Worm (Caenorhabditis elegans) whole organism, L1 larva: ENCODE results near the gene acs-11.

Experiments used
- F16B12.6 ChIP-seq: fragments of 150-350 bp; optimal IDR thresholded peaks from 2 replicates; lab custom pipeline; 2014; ENCODE audit warnings: missing biosample characterization, missing genetic modification characterization
- Y116A8C.19 ChIP-seq: sonication (generic microtip); optimal IDR thresholded peaks from 2 replicates; lab custom pipeline; 2016; ENCODE audit warnings: missing compliant biosample characterization, missing genetic modification characterization, borderline replicate concordance
- aha-1 ChIP-seq: fragments of 150-350 bp; optimal IDR thresholded peaks from 2 replicates; lab custom pipeline; 2014; ENCODE audit warnings: missing biosample characterization, missing genetic modification characterization
- blmp-1 ChIP-seq: fragments of 150-350 bp; optimal IDR thresholded peaks from 2 replicates; lab custom pipeline; 2014; ENCODE audit warnings: missing biosample characterization, missing genetic modification characterization
- ceh-8 ChIP-seq: fragments of 200-800 bp; sonication (Bioruptor generic); optimal IDR thresholded peaks from 2 replicates; lab custom pipeline; 2018; ENCODE audit warnings: mild to moderate bottlenecking, missing genetic modification characterization, moderate library complexity, missing compliant biosample characterization
- dpl-1 ChIP-seq, 3 experiments: fragments of 150-350 bp in 2 of 3; sonication (generic microtip) in 1 of 3; optimal IDR thresholded peaks; 2 replicates each; lab custom pipeline; 2014 to 2017; ENCODE audit warnings: missing biosample characterization in 3 of 3, missing genetic modification characterization in 3 of 3, missing genetic modification reagents in 3 of 3
- dsc-1 ChIP-seq: sonication (generic microtip); optimal IDR thresholded peaks from 2 replicates; lab custom pipeline; 2016; ENCODE audit warnings: mild to moderate bottlenecking, missing genetic modification characterization, missing compliant biosample characterization
- efl-1 ChIP-seq, 4 experiments: fragments of 150-350 bp; optimal IDR thresholded peaks in 3 of 4; peaks in 1 of 4; 1 replicate in 1 of 4; 2 replicates in 3 of 4; lab custom pipeline; 2014; ENCODE audit warnings: missing biosample characterization in 2 of 4, missing genetic modification characterization in 2 of 4, missing genetic modification reagents in 2 of 4
- efl-3 ChIP-seq: fragments of 200-800 bp; sonication (Bioruptor generic); optimal IDR thresholded peaks from 2 replicates; lab custom pipeline; 2018; ENCODE audit warnings: mild to moderate bottlenecking, missing genetic modification characterization, missing compliant biosample characterization
- egl-13 ChIP-seq: sonication (generic microtip); optimal IDR thresholded peaks from 2 replicates; lab custom pipeline; 2016; ENCODE audit warnings: missing genotype, missing genetic modification reagents, missing genetic modification characterization, missing compliant biosample characterization
- elt-2 ChIP-seq: sonication (generic microtip); optimal IDR thresholded peaks from 2 replicates; lab custom pipeline; 2016; ENCODE audit warnings: missing genetic modification characterization, mild to moderate bottlenecking, inconsistent platforms, missing compliant biosample characterization, missing genetic modification reagents
- elt-3 ChIP-seq, 6 experiments: fragments of 150-350 bp in 1 of 6; sonication (generic microtip); optimal IDR thresholded peaks; 2 replicates each; lab custom pipeline; 2017 to 2018; ENCODE audit warnings: missing biosample characterization in 6 of 6, missing genetic modification characterization in 6 of 6, inconsistent platforms in 1 of 6
- ets-5 ChIP-seq: fragments of 200-800 bp; sonication (Bioruptor generic); IDR thresholded peaks from 2 replicates; pipeline ENCODE4 v1.3.6; 2022; ENCODE audit warnings: missing genetic modification characterization, missing compliant biosample characterization
- fkh-10 ChIP-seq: sonication (generic microtip); optimal IDR thresholded peaks from 2 replicates; lab custom pipeline; 2017; ENCODE audit warnings: missing biosample characterization, missing genetic modification reagents, missing genetic modification characterization
- fkh-8 ChIP-seq: sonication (generic microtip); optimal IDR thresholded peaks from 2 replicates; lab custom pipeline; 2016; ENCODE audit warnings: mild to moderate bottlenecking, missing genetic modification characterization, missing compliant biosample characterization
- fos-1 ChIP-seq: fragments of 150-350 bp; optimal IDR thresholded peaks from 2 replicates; lab custom pipeline; 2014; ENCODE audit warnings: missing biosample characterization, missing genetic modification characterization
- grh-1 ChIP-seq: fragments of 200-800 bp; sonication (Bioruptor generic); IDR thresholded peaks from 2 replicates; pipeline ENCODE4 v1.3.6; 2022; ENCODE audit warnings: missing genetic modification reagents, missing genetic modification characterization, missing compliant biosample characterization
- hlh-4 ChIP-seq: sonication (generic microtip); optimal IDR thresholded peaks from 2 replicates; lab custom pipeline; 2016; ENCODE audit warnings: mild to moderate bottlenecking, missing genetic modification characterization, missing compliant biosample characterization
- irx-1 ChIP-seq: sonication (generic microtip); optimal IDR thresholded peaks from 2 replicates; lab custom pipeline; 2016; ENCODE audit warnings: missing genetic modification characterization, missing compliant biosample characterization
- isw-1 ChIP-seq: fragments of 200-800 bp; sonication (Bioruptor generic); IDR thresholded peaks from 2 replicates; pipeline ENCODE4 v1.3.6; 2022; ENCODE audit warnings: missing genetic modification characterization, missing compliant biosample characterization
- lin-14 ChIP-seq: fragments of 200-800 bp; sonication (Bioruptor generic); optimal IDR thresholded peaks from 2 replicates; lab custom pipeline; 2018; ENCODE audit warnings: mild to moderate bottlenecking, missing genetic modification characterization, moderate library complexity, missing compliant biosample characterization
- lin-15B ChIP-seq: fragments of 150-350 bp; sonication (generic microtip); optimal IDR thresholded peaks from 3 replicates; lab custom pipeline; 2014; ENCODE audit warnings: missing biosample characterization, missing genetic modification characterization
- lin-35 ChIP-seq, 2 experiments: fragments of 150-350 bp; optimal IDR thresholded peaks; 2 replicates each; lab custom pipeline; 2014; ENCODE audit warnings: missing biosample characterization in 2 of 2, missing genetic modification characterization in 2 of 2, missing genetic modification reagents in 2 of 2
- lir-3 ChIP-seq: sonication (generic microtip); optimal IDR thresholded peaks from 2 replicates; lab custom pipeline; 2016; ENCODE audit warnings: mild to moderate bottlenecking, missing genetic modification characterization, moderate library complexity, missing compliant biosample characterization; ENCODE audit not compliant: poor library complexity
- mab-9 ChIP-seq: fragments of 200-800 bp; sonication (Bioruptor generic); IDR thresholded peaks from 2 replicates; pipeline ENCODE4 v1.3.6; 2022; ENCODE audit warnings: missing genetic modification reagents, missing genetic modification characterization, missing compliant biosample characterization
- mep-1 ChIP-seq: fragments of 150-350 bp; optimal IDR thresholded peaks from 2 replicates; lab custom pipeline; 2014; ENCODE audit warnings: missing biosample characterization, missing genetic modification characterization
- nhr-12 ChIP-seq: sonication (generic microtip); optimal IDR thresholded peaks from 2 replicates; lab custom pipeline; 2017; ENCODE audit warnings: missing biosample characterization, missing genetic modification characterization
- nhr-19 ChIP-seq: fragments of 200-800 bp; sonication (Bioruptor generic); conservative IDR thresholded peaks from 2 replicates; pipeline ENCODE4 v1.3.6; 2022; ENCODE audit warnings: missing genetic modification characterization, missing compliant biosample characterization
- nhr-20 ChIP-seq: sonication (generic microtip); optimal IDR thresholded peaks from 2 replicates; lab custom pipeline; 2016; ENCODE audit warnings: mild to moderate bottlenecking, missing genetic modification characterization, missing compliant biosample characterization
- nhr-47 ChIP-seq: sonication (generic microtip); optimal IDR thresholded peaks from 2 replicates; lab custom pipeline; 2016; ENCODE audit warnings: mild to moderate bottlenecking, missing genetic modification characterization, moderate library complexity, missing compliant biosample characterization
- nhr-71 ChIP-seq: sonication (generic microtip); optimal IDR thresholded peaks from 2 replicates; lab custom pipeline; 2016; ENCODE audit warnings: mild to moderate bottlenecking, missing genetic modification characterization, moderate library complexity, missing compliant biosample characterization
- nhr-76 ChIP-seq: sonication (generic microtip); optimal IDR thresholded peaks from 2 replicates; lab custom pipeline; 2017; ENCODE audit warnings: missing biosample characterization, missing genetic modification characterization
- nhr-85 ChIP-seq: sonication (generic microtip); peaks from one replicate; lab custom pipeline; 2016; ENCODE audit warnings: missing genetic modification characterization, inconsistent platforms, missing compliant biosample characterization
- pax-3 ChIP-seq: fragments of 200-800 bp; sonication (Bioruptor generic); optimal IDR thresholded peaks from 2 replicates; lab custom pipeline; 2018; ENCODE audit warnings: mild to moderate bottlenecking, missing genetic modification characterization, moderate library complexity, missing compliant biosample characterization
- snu-23 ChIP-seq: sonication (generic microtip); optimal IDR thresholded peaks from 2 replicates; lab custom pipeline; 2016; ENCODE audit warnings: missing genetic modification characterization, missing compliant biosample characterization
- sptf-1 ChIP-seq: fragments of 150-350 bp; optimal IDR thresholded peaks from 2 replicates; lab custom pipeline; 2014; ENCODE audit warnings: missing biosample characterization, missing genetic modification characterization
- swsn-7 ChIP-seq: sonication (generic microtip); optimal IDR thresholded peaks from 2 replicates; lab custom pipeline; 2016; ENCODE audit warnings: missing genetic modification characterization, missing compliant biosample characterization
- tbx-2 ChIP-seq: sonication (generic microtip); optimal IDR thresholded peaks from 2 replicates; lab custom pipeline; 2016; ENCODE audit warnings: missing genetic modification characterization, missing compliant biosample characterization
- unc-130 ChIP-seq: fragments of 150-350 bp; optimal IDR thresholded peaks from 2 replicates; lab custom pipeline; 2017; ENCODE audit warnings: missing biosample characterization, missing genetic modification characterization, inconsistent platforms
- unc-30 ChIP-seq: sonication (generic microtip); optimal IDR thresholded peaks from 2 replicates; lab custom pipeline; 2017; ENCODE audit warnings: missing biosample characterization, missing genetic modification characterization
- unc-62 ChIP-seq: fragments of 150-350 bp; optimal IDR thresholded peaks from 2 replicates; lab custom pipeline; 2014; ENCODE audit warnings: missing biosample characterization, missing genetic modification reagents, missing genetic modification characterization
- unc-98 ChIP-seq: fragments of 200-800 bp; sonication (Bioruptor generic); IDR thresholded peaks from 2 replicates; pipeline ENCODE4 v1.3.6; 2022; ENCODE audit warnings: missing genetic modification characterization, missing compliant biosample characterization
- vab-15 ChIP-seq: sonication (generic microtip); optimal IDR thresholded peaks from 2 replicates; lab custom pipeline; 2017; ENCODE audit warnings: missing genotype, mild to moderate bottlenecking, missing genetic modification characterization, missing compliant biosample characterization
- xbp-1 ChIP-seq: sonication (generic microtip); optimal IDR thresholded peaks from 2 replicates; lab custom pipeline; 2016; ENCODE audit warnings: missing genetic modification characterization, missing compliant biosample characterization
- ztf-4 ChIP-seq: fragments of 150-350 bp; optimal IDR thresholded peaks from 2 replicates; lab custom pipeline; 2014; ENCODE audit warnings: missing biosample characterization, missing genetic modification characterization

Gene acs-11

DNA sequence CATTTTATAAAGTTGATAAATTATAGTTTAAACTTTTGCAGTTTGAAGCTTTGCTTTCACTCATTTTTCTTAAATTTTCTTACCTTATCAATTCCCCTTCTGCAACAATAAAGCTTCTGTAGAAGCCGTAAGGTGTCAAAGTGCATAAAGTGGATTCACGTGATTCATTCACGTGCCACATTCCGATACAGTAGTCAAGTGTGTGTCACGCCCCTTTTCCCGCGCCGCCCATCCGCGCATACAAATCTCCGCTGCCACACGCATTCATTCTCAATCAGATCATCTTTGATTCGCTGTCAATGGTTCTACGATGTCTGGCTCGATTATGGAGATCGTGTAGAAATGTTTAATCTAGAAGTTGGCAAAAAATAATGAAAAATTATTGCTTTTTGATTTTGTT lies 5.1 kb downstream of the acs-11 start (continued):
- peak; percentile 5 for TF ChIP-seq snu-23 (GFP tag; lab: Kevin White, UChicago)
- TF ChIP-seq nhr-12 (tag; lab: Kevin White, UChicago) = no peak
- TF ChIP-seq irx-1 (tag; lab: Kevin White, UChicago) = no peak
- TF ChIP-seq lin-15B (tag; lab: Kevin White, UChicago) = no peak
- peak; percentile 84 for TF ChIP-seq nhr-85 (tag; lab: Kevin White, UChicago)
- no peak for TF ChIP-seq unc-130 (tag; lab: Kevin White, UChicago)
- TF ChIP-seq unc-98 (GFP tag; lab: Robert Waterston, UW) = no peak
- no peak for TF ChIP-seq dpl-1 (GFP tag; optimal IDR thresholded peaks at IDR 0.05; lab: Kevin White, UChicago)
- no peak for TF ChIP-seq fkh-10
- TF ChIP-seq efl-3 (GFP tag; lab: Kevin White, UChicago) = no peak
- TF ChIP-seq nhr-71 (tag; lab: Kevin White, UChicago) = peak; percentile 37
- TF ChIP-seq nhr-47 (tag; lab: Kevin White, UChicago) = peak; percentile 30
- TF ChIP-seq hlh-4 (tag; lab: Kevin White, UChicago) = no peak
- no peak for TF ChIP-seq ets-5
- TF ChIP-seq grh-1 (GFP tag; lab: Robert Waterston, UW) = 0 out of 2 replicates have a peak, but pooled peaks have one; percentile 6
- TF ChIP-seq efl-1 (optimal IDR thresholded peaks at IDR 0.05; lab: Kevin White, UChicago) = no peak
- TF ChIP-seq efl-1 (GFP tag; optimal IDR thresholded peaks at IDR 0.05 in 1 of 2; lab: Kevin White, UChicago) = no peak

DNA sequence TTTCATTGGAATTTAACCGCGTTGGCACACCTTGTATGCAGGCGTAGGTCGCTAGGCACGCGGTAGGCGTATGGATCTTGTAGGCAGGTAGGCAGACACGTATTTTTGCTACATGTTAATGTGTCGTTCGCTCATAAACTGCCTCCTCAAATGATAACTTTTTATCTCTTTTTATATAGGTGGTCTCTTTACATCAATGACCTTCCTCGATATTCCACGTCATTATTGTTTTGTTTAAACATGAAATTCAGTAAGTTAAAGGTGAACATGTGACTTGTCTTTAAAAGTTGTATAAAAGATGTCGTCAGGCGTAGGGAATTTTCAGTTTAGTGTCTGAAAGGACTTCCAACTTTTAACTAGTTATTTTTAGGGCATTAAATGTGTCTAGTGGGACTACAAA lies 5.8 kb downstream of the acs-11 start:
- TF ChIP-seq unc-98 (GFP tag; lab: Robert Waterston, UW) (no peak), nhr-85 (tag; lab: Kevin White, UChicago) (peak; percentile 71), lin-14 (GFP tag; lab: Kevin White, UChicago) (peak; percentile 8), elt-3 (tag; optimal IDR thresholded peaks at IDR 0.05; lab: Kevin White, UChicago) (peak in 1 of 6 experiments; percentile 51), efl-1 (optimal IDR thresholded peaks at IDR 0.05; lab: Kevin White, UChicago) (no peak), efl-1 (GFP tag; optimal IDR thresholded peaks at IDR 0.05 in 1 of 2; lab: Kevin White, UChicago) (peak in 1 of 2 experiments; percentile 55), swsn-7 (tag; lab: Kevin White, UChicago) (no peak), nhr-71 (tag; lab: Kevin White, UChicago) (peak; percentile 21)

DNA sequence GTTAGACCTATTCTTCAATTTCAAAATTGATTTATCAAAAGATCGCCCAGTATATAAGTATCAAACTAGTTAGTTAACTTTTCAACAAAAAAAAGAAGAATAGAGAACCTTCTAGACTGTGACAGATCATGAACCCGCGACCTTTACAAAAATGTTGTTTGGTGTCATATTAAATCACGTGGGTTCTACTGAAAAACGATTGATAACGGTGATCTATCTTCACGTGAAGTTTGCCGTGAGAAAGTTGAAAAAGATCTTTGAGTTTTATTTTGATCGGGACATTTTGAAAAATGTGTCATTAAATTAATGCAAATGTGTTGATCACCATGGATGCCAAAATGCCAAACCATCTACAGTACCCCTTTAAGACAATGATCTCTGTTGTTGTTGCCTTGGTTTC lies 6.4 kb downstream of the acs-11 start:
- no peak for TF ChIP-seq isw-1 (GFP tag; lab: Robert Waterston, UW)
- TF ChIP-seq elt-3 (tag; optimal IDR thresholded peaks at IDR 0.05; lab: Kevin White, UChicago) = peak in 3 of 6 experiments; percentile 27 to 65 (median 46)
- TF ChIP-seq aha-1 (tag; lab: Kevin White, UChicago) = no peak
- no peak for TF ChIP-seq efl-1 (optimal IDR thresholded peaks at IDR 0.05; lab: Kevin White, UChicago)
- TF ChIP-seq efl-1 (GFP tag; optimal IDR thresholded peaks at IDR 0.05 in 1 of 2; lab: Kevin White, UChicago) = peak in 1 of 2 experiments; percentile 93
- TF ChIP-seq hlh-4 (tag; lab: Kevin White, UChicago) = no peak
- no peak for TF ChIP-seq F16B12.6
- no peak for TF ChIP-seq egl-13 (tag; lab: Kevin White, UChicago)
- TF ChIP-seq dsc-1 (tag; lab: Kevin White, UChicago) = no peak
- TF ChIP-seq ceh-8 = no peak
- no peak for TF ChIP-seq ztf-4 (tag; lab: Kevin White, UChicago)
- no peak for TF ChIP-seq fkh-8
- no peak for TF ChIP-seq elt-2 (tag; lab: Kevin White, UChicago)
- TF ChIP-seq pax-3 (tag; lab: Kevin White, UChicago) = no peak
- TF ChIP-seq lin-35 (GFP tag; optimal IDR thresholded peaks at IDR 0.05; lab: Kevin White, UChicago) = peak in 1 of 2 experiments; percentile 14
- TF ChIP-seq nhr-20 (tag; lab: Kevin White, UChicago) = peak; percentile 61
- no peak for TF ChIP-seq vab-15
- no peak for TF ChIP-seq lir-3 (tag; lab: Kevin White, UChicago)
- peak; percentile 41 for TF ChIP-seq nhr-19
- TF ChIP-seq fos-1 (tag; lab: Kevin White, UChicago) = no peak
- peak; percentile 1 for TF ChIP-seq mep-1 (tag; lab: Kevin White, UChicago)
- no peak for TF ChIP-seq Y116A8C.19 (tag; lab: Kevin White, UChicago)
- no peak for TF ChIP-seq unc-62
- no peak for TF ChIP-seq efl-3 (GFP tag; lab: Kevin White, UChicago)
- no peak for TF ChIP-seq unc-30 (tag; lab: Kevin White, UChicago)
- TF ChIP-seq sptf-1 (tag; lab: Kevin White, UChicago) = no peak
- TF ChIP-seq mab-9 (GFP tag; lab: Robert Waterston, UW) = no peak
- peak; percentile 6 for TF ChIP-seq snu-23 (GFP tag; lab: Kevin White, UChicago)
- no peak for TF ChIP-seq unc-98 (GFP tag; lab: Robert Waterston, UW)
- peak; percentile 3 for TF ChIP-seq unc-130 (tag; lab: Kevin White, UChicago)
- TF ChIP-seq lin-15B (tag; lab: Kevin White, UChicago) = no peak
- TF ChIP-seq nhr-85 (tag; lab: Kevin White, UChicago) = peak; percentile 87
- TF ChIP-seq swsn-7 (tag; lab: Kevin White, UChicago) = no peak
- TF ChIP-seq xbp-1 (tag; lab: Kevin White, UChicago) = no peak
- TF ChIP-seq nhr-76 = no peak
- no peak for TF ChIP-seq blmp-1 (tag; lab: Kevin White, UChicago)
- peak; percentile 31 for TF ChIP-seq tbx-2 (tag; lab: Kevin White, UChicago)
